Worm (Caenorhabditis elegans): ENCODE data around the gene Y51A2D.8.

Gene Y51A2D.8

ce11 chrV:18506772-18507171 lies 46.9 kb downstream of the Y51A2D.8 start:
- TF ChIP-seq him-1 (tag; optimal IDR thresholded peaks at IDR 0.05) (no peak), dao-5 (tag; optimal IDR thresholded peaks at IDR 0.05) (no peak)

ce11 chrV:18504610-18505009 lies 49.0 kb downstream of the Y51A2D.8 start:
- no peak for TF ChIP-seq him-1 (tag; optimal IDR thresholded peaks at IDR 0.05)

Data from whole organism, L4/young adult.